Fruit fly (Drosophila melanogaster) whole organism, embryonic: ENCODE data around the gene CG31459.
A peak's percentile ranks its signal among the peaks of the same experiment; 100 is the strongest.

Experiments
- Abd-B ChIP-seq: fragments of 200-800 bp; sonication (Bioruptor generic); optimal IDR thresholded peaks from 2 replicates; lab custom pipeline; 2018; ENCODE audit warnings: missing biosample characterization, mild to moderate bottlenecking, missing genetic modification characterization, moderate library complexity
- Asciz ChIP-seq: fragments of 200-800 bp; sonication (Bioruptor generic); optimal IDR thresholded peaks from 2 replicates; lab custom pipeline; 2017; ENCODE audit warnings: missing biosample characterization, mild to moderate bottlenecking, missing genetic modification characterization, missing genetic modification reagents
- B-H2 ChIP-seq: fragments of 200-800 bp; sonication (Bioruptor generic); optimal IDR thresholded peaks from 2 replicates; lab custom pipeline; 2018; ENCODE audit warnings: missing biosample characterization, mild to moderate bottlenecking, missing genetic modification characterization
- CG11085 ChIP-seq: fragments of 200-800 bp; sonication (Bioruptor generic); IDR thresholded peaks from 2 replicates; pipeline ENCODE4 v1.3.6; 2022; ENCODE audit warnings: missing biosample characterization, missing genetic modification characterization
- CG11696 ChIP-seq: fragments of 200-800 bp; sonication (Bioruptor generic); IDR thresholded peaks from 2 replicates; pipeline ENCODE4 v1.3.6; 2022; ENCODE audit warnings: missing biosample characterization, missing genetic modification characterization
- CG12104 ChIP-seq: fragments of 200-800 bp; sonication (Bioruptor generic); optimal IDR thresholded peaks from 3 replicates; lab custom pipeline; 2016; ENCODE audit warnings: missing biosample characterization, missing genetic modification characterization
- CG12155 ChIP-seq: fragments of 200-800 bp; sonication (Bioruptor generic); optimal IDR thresholded peaks from 3 replicates; lab custom pipeline; 2016; ENCODE audit warnings: missing biosample characterization, missing genetic modification characterization
- CG12769 ChIP-seq: fragments of 200-800 bp; sonication (Bioruptor generic); optimal IDR thresholded peaks from 2 replicates; lab custom pipeline; 2019; ENCODE audit warnings: missing biosample characterization, mild to moderate bottlenecking, missing genetic modification characterization, moderate library complexity
- CG12942 ChIP-seq: fragments of 200-800 bp; sonication (Bioruptor generic); optimal IDR thresholded peaks from 3 replicates; lab custom pipeline; 2016; ENCODE audit warnings: missing biosample characterization, missing genetic modification characterization
- CG16863 ChIP-seq: fragments of 200-800 bp; sonication (Bioruptor generic); optimal IDR thresholded peaks from 3 replicates; lab custom pipeline; 2016; ENCODE audit warnings: missing biosample characterization, missing genetic modification characterization
- CG18599 ChIP-seq: fragments of 200-800 bp; sonication (Bioruptor generic); optimal IDR thresholded peaks from 3 replicates; lab custom pipeline; 2017; ENCODE audit warnings: missing biosample characterization, missing genetic modification characterization, mild to moderate bottlenecking, moderate library complexity, missing genetic modification reagents
- CG2120 ChIP-seq: fragments of 200-800 bp; sonication (Bioruptor generic); optimal IDR thresholded peaks from 3 replicates; lab custom pipeline; 2016; ENCODE audit warnings: missing biosample characterization, missing genetic modification characterization
- CG32532 ChIP-seq: fragments of 200-800 bp; sonication (Bioruptor generic); IDR thresholded peaks from 2 replicates; pipeline ENCODE4 v1.3.6; 2022; ENCODE audit warnings: missing biosample characterization, missing genetic modification characterization
- CG33557 ChIP-seq: fragments of 200-800 bp; sonication (Bioruptor generic); optimal IDR thresholded peaks from 2 replicates; lab custom pipeline; 2019; ENCODE audit warnings: missing biosample characterization, mild to moderate bottlenecking, missing genetic modification characterization, moderate library complexity
- CG4360 ChIP-seq: fragments of 200-800 bp; sonication (Bioruptor generic); IDR thresholded peaks from 2 replicates; pipeline ENCODE4 v1.3.6; 2022; ENCODE audit warnings: missing biosample characterization, missing genetic modification characterization
- CG8478 ChIP-seq: fragments of >200 bp; optimal IDR thresholded peaks from 2 replicates; lab custom pipeline; 2018
- CG9215 ChIP-seq: fragments of 200-800 bp; sonication (Bioruptor generic); IDR thresholded peaks from 2 replicates; pipeline ENCODE4 v1.3.6; 2022; ENCODE audit warnings: missing biosample characterization, missing genetic modification characterization
- Camta ChIP-seq: fragments of 200-800 bp; sonication (Bioruptor generic); optimal IDR thresholded peaks from 2 replicates; lab custom pipeline; 2016; ENCODE audit warnings: missing biosample characterization, missing genetic modification characterization
- CoRest ChIP-seq: fragments of 200-800 bp; sonication (Bioruptor generic); optimal IDR thresholded peaks from 3 replicates; lab custom pipeline; 2018; ENCODE audit warnings: missing biosample characterization, mild to moderate bottlenecking, missing genetic modification characterization, moderate library complexity
- D ChIP-seq, 2 experiments: fragments of 200-800 bp in 1 of 2; fragments of >200 bp in 1 of 2; sonication (Bioruptor generic) in 1 of 2; optimal IDR thresholded peaks; 2 replicates in 1 of 2; 3 replicates in 1 of 2; lab custom pipeline; 2017; ENCODE audit warnings: mild to moderate bottlenecking in 1 of 2, missing biosample characterization in 1 of 2, missing genetic modification characterization in 1 of 2, missing genetic modification reagents in 1 of 2
- Doc3 ChIP-seq: fragments of 200-800 bp; sonication (Bioruptor generic); IDR thresholded peaks from 3 replicates; pipeline ENCODE4 v1.3.6; 2022; ENCODE audit warnings: missing biosample characterization, missing genetic modification characterization; ENCODE audit not compliant: partially characterized antibody
- Gsc ChIP-seq: fragments of 200-800 bp; sonication (Bioruptor generic); IDR thresholded peaks from 2 replicates; pipeline ENCODE4 v1.3.6; 2022; ENCODE audit warnings: missing biosample characterization, missing genetic modification characterization
- HLH54F ChIP-seq: fragments of 200-800 bp; sonication (Bioruptor generic); optimal IDR thresholded peaks from 3 replicates; lab custom pipeline; 2016; ENCODE audit warnings: missing biosample characterization, missing genetic modification characterization
- Lhr ChIP-seq: fragments of 200-800 bp; sonication (Bioruptor generic); optimal IDR thresholded peaks from 3 replicates; lab custom pipeline; 2017; ENCODE audit warnings: mild to moderate bottlenecking, missing biosample characterization, missing genetic modification reagents, missing genetic modification characterization
- Mes4 ChIP-seq: fragments of 200-800 bp; sonication (Bioruptor generic); optimal IDR thresholded peaks from 2 replicates; lab custom pipeline; 2016; ENCODE audit warnings: missing biosample characterization, missing genetic modification characterization
- NC2α ChIP-seq: fragments of 200-800 bp; sonication (Bioruptor generic); optimal IDR thresholded peaks from 2 replicates; lab custom pipeline; 2016; ENCODE audit warnings: missing biosample characterization, missing genetic modification characterization
- Oaz ChIP-seq: fragments of 200-800 bp; sonication (Bioruptor generic); IDR thresholded peaks from 2 replicates; pipeline ENCODE4 v1.3.6; 2022; ENCODE audit warnings: missing biosample characterization, missing genetic modification characterization
- Sry-β ChIP-seq: fragments of 200-800 bp; sonication (Bioruptor generic); optimal IDR thresholded peaks from 2 replicates; lab custom pipeline; 2018; ENCODE audit warnings: missing biosample characterization, mild to moderate bottlenecking, missing genetic modification characterization, moderate library complexity
- Stat92E ChIP-seq, 3 experiments: fragments of >200 bp in 2 of 3; fragments of 200-800 bp in 1 of 3; sonication (Bioruptor generic) in 1 of 3; optimal IDR thresholded peaks; 2 replicates each; lab custom pipeline; 2017 to 2019; ENCODE audit warnings: missing biosample characterization in 3 of 3, missing genetic modification characterization in 3 of 3, mild to moderate bottlenecking in 1 of 3, moderate library complexity in 1 of 3
- Tbp ChIP-seq: fragments of >200 bp; optimal IDR thresholded peaks from 2 replicates; lab custom pipeline; 2018; ENCODE audit warnings: missing biosample characterization, missing genetic modification characterization
- ato ChIP-seq: fragments of 200-800 bp; sonication (Bioruptor generic); IDR thresholded peaks from 2 replicates; pipeline ENCODE4 v1.3.6; 2022; ENCODE audit warnings: missing biosample characterization, missing genetic modification characterization; ENCODE audit not compliant: partially characterized antibody
- cato ChIP-seq: fragments of 200-800 bp; sonication (Bioruptor generic); optimal IDR thresholded peaks from 2 replicates; lab custom pipeline; 2016; ENCODE audit warnings: missing biosample characterization, missing genetic modification characterization, borderline replicate concordance
- cg ChIP-seq: fragments of 200-800 bp; sonication (Bioruptor generic); optimal IDR thresholded peaks from 3 replicates; lab custom pipeline; 2019; ENCODE audit warnings: missing biosample characterization, mild to moderate bottlenecking, missing genetic modification characterization, moderate library complexity
- croc ChIP-seq: fragments of 200-800 bp; sonication (Bioruptor generic); conservative IDR thresholded peaks from 3 replicates; pipeline ENCODE4 v1.3.6; 2022; ENCODE audit warnings: missing biosample characterization, missing genetic modification characterization
- ems ChIP-seq: fragments of 200-800 bp; sonication (Bioruptor generic); optimal IDR thresholded peaks from 3 replicates; lab custom pipeline; 2016; ENCODE audit warnings: missing biosample characterization, missing genetic modification characterization
- esg ChIP-seq: fragments of 200-800 bp; sonication (Bioruptor generic); conservative IDR thresholded peaks from 2 replicates; pipeline ENCODE4 v1.3.6; 2022; ENCODE audit warnings: missing biosample characterization, missing genetic modification characterization
- fd64A ChIP-seq: fragments of 200-800 bp; sonication (Bioruptor generic); optimal IDR thresholded peaks from 3 replicates; lab custom pipeline; 2018; ENCODE audit warnings: missing biosample characterization, mild to moderate bottlenecking, missing genetic modification characterization
- fru ChIP-seq: fragments of >200 bp; optimal IDR thresholded peaks from 2 replicates; lab custom pipeline; 2017
- insv ChIP-seq, 2 experiments: fragments of 200-800 bp; sonication (Bioruptor generic); optimal IDR thresholded peaks; 3 replicates each; lab custom pipeline; 2016 to 2018; ENCODE audit warnings: missing biosample characterization in 2 of 2, missing genetic modification characterization in 2 of 2
- lilli ChIP-seq: fragments of 200-800 bp; sonication (Bioruptor generic); optimal IDR thresholded peaks from 3 replicates; lab custom pipeline; 2016; ENCODE audit warnings: missing biosample characterization, missing genetic modification characterization
- nau ChIP-seq: fragments of 200-800 bp; sonication (Bioruptor generic); optimal IDR thresholded peaks from 3 replicates; lab custom pipeline; 2017; ENCODE audit warnings: missing biosample characterization, mild to moderate bottlenecking, missing genetic modification characterization, missing genetic modification reagents
- pan ChIP-seq, 4 experiments: fragments of >200 bp in 3 of 4; fragments of 200-800 bp in 1 of 4; sonication (Bioruptor generic) in 1 of 4; optimal IDR thresholded peaks in 3 of 4; IDR thresholded peaks in 1 of 4; 2 replicates each; pipeline versions ENCODE4 v1.3.6 to Lab custom; 2017 to 2022; ENCODE audit warnings: missing biosample characterization in 2 of 4, missing genetic modification characterization in 2 of 4, mixed read lengths in 1 of 4
- pb ChIP-seq: fragments of 200-800 bp; sonication (Bioruptor generic); optimal IDR thresholded peaks from 3 replicates; lab custom pipeline; 2016; ENCODE audit warnings: missing biosample characterization, missing genetic modification characterization
- pfk ChIP-seq: fragments of 200-800 bp; sonication (Bioruptor generic); optimal IDR thresholded peaks from 2 replicates; lab custom pipeline; 2018; ENCODE audit warnings: missing biosample characterization, mild to moderate bottlenecking, missing genetic modification characterization, moderate library complexity
- ro ChIP-seq: fragments of 200-800 bp; sonication (Bioruptor generic); IDR thresholded peaks from 2 replicates; pipeline ENCODE4 v1.3.6; 2022; ENCODE audit warnings: missing biosample characterization, missing genetic modification characterization
- sob ChIP-seq: fragments of 200-800 bp; sonication (Bioruptor generic); IDR thresholded peaks from 2 replicates; pipeline ENCODE4 v1.3.6; 2022; ENCODE audit warnings: missing biosample characterization, missing genetic modification characterization
- sr ChIP-seq: fragments of 200-800 bp; sonication (Bioruptor generic); IDR thresholded peaks from 3 replicates; pipeline ENCODE4 v1.3.6; 2022; ENCODE audit warnings: missing biosample characterization, missing genetic modification characterization
- usp ChIP-seq: fragments of >200 bp; optimal IDR thresholded peaks from 2 replicates; lab custom pipeline; 2017; ENCODE audit warnings: missing biosample characterization, missing genetic modification characterization

Gene CG31459

DNA sequence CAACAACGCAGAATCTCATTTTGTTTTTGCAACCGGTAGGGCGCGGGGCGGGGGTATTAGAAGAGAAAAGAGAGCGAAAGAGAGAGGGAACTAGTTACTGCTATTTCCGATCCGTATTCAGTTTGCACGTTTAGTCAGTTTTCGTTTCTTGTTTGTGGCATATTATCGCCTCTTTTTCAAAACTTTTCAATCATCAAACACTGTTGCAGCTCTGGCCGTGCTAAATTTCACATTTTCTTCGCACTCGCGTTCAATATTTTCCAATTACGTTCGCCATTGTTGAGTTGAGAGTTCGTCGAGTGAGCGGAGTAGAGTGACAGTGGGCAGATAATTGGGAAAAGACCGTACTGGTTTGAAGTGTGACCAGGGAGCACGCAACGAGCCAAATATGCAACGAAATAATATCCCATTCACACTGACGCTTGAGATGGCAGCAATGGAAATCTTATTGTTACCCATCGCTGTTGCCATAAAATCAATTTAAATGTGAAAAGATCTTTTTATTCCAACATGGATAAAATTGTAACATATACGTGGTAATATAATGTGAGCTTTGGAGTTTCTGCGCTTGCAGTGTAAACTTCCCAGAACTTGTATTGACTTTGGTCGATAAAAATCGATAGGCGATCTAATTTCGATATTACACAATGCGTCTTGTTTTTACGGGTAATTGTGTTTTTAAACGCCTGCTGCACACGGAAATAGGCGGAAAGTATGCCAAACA lies 20.5 kb downstream of the CG31459 start, which contains the start of the genes Ire1 and Mrm2 (continued):
- no peak for TF ChIP-seq pan (optimal IDR thresholded peaks at IDR 0.05; lab: Kevin White, UChicago)
- peak in 1 of 2 experiments; percentile 78 for TF ChIP-seq pan (GFP tag; optimal IDR thresholded peaks at IDR 0.05 in 1 of 2, IDR thresholded peaks at IDR 0.05 in 1 of 2)
- peak; percentile 54 for TF ChIP-seq Sry-β (GFP tag; lab: Kevin White, UChicago)
- peak; percentile 67 for TF ChIP-seq CG16863 (GFP tag; lab: Kevin White, UChicago)
- peak; percentile 72 for TF ChIP-seq CG11085 (GFP tag; lab: Robert Waterston, UW)
- peak; percentile 86 for TF ChIP-seq Camta (GFP tag; lab: Kevin White, UChicago)
- TF ChIP-seq CG12769 (tag; lab: Kevin White, UChicago): peak; percentile 85
- TF ChIP-seq CG33557 (GFP tag; lab: Kevin White, UChicago): peak; percentile 66
- peak; percentile 64 for TF ChIP-seq CG12104 (GFP tag; lab: Kevin White, UChicago)
- TF ChIP-seq Asciz (GFP tag; lab: Kevin White, UChicago): no peak
- peak; percentile 92 for TF ChIP-seq HLH54F (GFP tag; lab: Kevin White, UChicago)
- peak; percentile 64 for TF ChIP-seq CG18599
- TF ChIP-seq ato (GFP tag; lab: Robert Waterston, UW): no peak
- peak; percentile 58 for TF ChIP-seq B-H2 (GFP tag; lab: Kevin White, UChicago)
- TF ChIP-seq CG12942 (GFP tag; lab: Kevin White, UChicago): peak; percentile 76
- TF ChIP-seq fru (lab: Kevin White, UChicago): no peak
- peak; percentile 89 for TF ChIP-seq Lhr (GFP tag; lab: Kevin White, UChicago)
- no peak for TF ChIP-seq D (optimal IDR thresholded peaks at IDR 0.05; lab: Kevin White, UChicago)
- TF ChIP-seq D (GFP tag; optimal IDR thresholded peaks at IDR 0.05; lab: Kevin White, UChicago): peak; percentile 53
- peak; percentile 75 for TF ChIP-seq esg (GFP tag; lab: Robert Waterston, UW)
- TF ChIP-seq Tbp: no peak
- TF ChIP-seq fd64A (GFP tag; lab: Kevin White, UChicago): no peak
- peak; percentile 84 for TF ChIP-seq CG32532 (GFP tag; lab: Robert Waterston, UW)
- peak; percentile 65 for TF ChIP-seq Mes4 (GFP tag; lab: Kevin White, UChicago)
- peak; percentile 87 for TF ChIP-seq CoRest (tag; lab: Kevin White, UChicago)
- peak; percentile 64 for TF ChIP-seq NC2α (GFP tag; lab: Kevin White, UChicago)
- TF ChIP-seq cg (GFP tag; lab: Kevin White, UChicago): no peak
- TF ChIP-seq croc (GFP tag; lab: Robert Waterston, UW): peak; percentile 72
- 0 out of 3 replicates have a peak, but pooled peaks have one; percentile 3 for TF ChIP-seq sr (GFP tag; lab: Robert Waterston, UW)
- no peak for TF ChIP-seq ro (GFP tag; lab: Robert Waterston, UW)
- TF ChIP-seq nau (GFP tag; lab: Kevin White, UChicago): no peak
- TF ChIP-seq Doc3: peak; percentile 62
- no peak for TF ChIP-seq CG8478 (lab: Kevin White, UChicago)
- peak; percentile 78 for TF ChIP-seq CG9215 (GFP tag; lab: Robert Waterston, UW)
- peak in 1 of 2 experiments; percentile 68 for TF ChIP-seq insv (GFP tag; optimal IDR thresholded peaks at IDR 0.05; lab: Kevin White, UChicago)
- peak in 1 of 3 experiments; percentile 58 for TF ChIP-seq Stat92E (GFP tag; optimal IDR thresholded peaks at IDR 0.05; lab: Kevin White, UChicago)
- peak; percentile 58; the same call in 1 of the 2 replicates for TF ChIP-seq Gsc (GFP tag; lab: Robert Waterston, UW)
- TF ChIP-seq pb (GFP tag; lab: Kevin White, UChicago): peak; percentile 82
- peak; percentile 86 for TF ChIP-seq sob
- peak; percentile 91 for TF ChIP-seq CG2120 (GFP tag; lab: Kevin White, UChicago)
- TF ChIP-seq CG4360 (GFP tag; lab: Robert Waterston, UW): 0 out of 2 replicates have a peak, but pooled peaks have one; percentile 22
- peak; percentile 83 for TF ChIP-seq CG12155
- TF ChIP-seq CG11696 (GFP tag; lab: Robert Waterston, UW): peak; percentile 63; the same call in 1 of the 2 replicates
- TF ChIP-seq pfk (GFP tag; lab: Kevin White, UChicago): peak; percentile 1
- TF ChIP-seq cato: peak; percentile 49
- TF ChIP-seq usp (GFP tag; lab: Kevin White, UChicago): no peak
- peak; percentile 56 for TF ChIP-seq Oaz (GFP tag; lab: Robert Waterston, UW)
- TF ChIP-seq lilli (GFP tag; lab: Kevin White, UChicago): peak; percentile 91
- TF ChIP-seq ems (GFP tag; lab: Kevin White, UChicago): peak; percentile 72
- TF ChIP-seq Abd-B (GFP tag; lab: Kevin White, UChicago): peak; percentile 87
